Fruit fly (Drosophila melanogaster): ENCODE measurements around the gene PIG-P.

Gene PIG-P

DNA sequence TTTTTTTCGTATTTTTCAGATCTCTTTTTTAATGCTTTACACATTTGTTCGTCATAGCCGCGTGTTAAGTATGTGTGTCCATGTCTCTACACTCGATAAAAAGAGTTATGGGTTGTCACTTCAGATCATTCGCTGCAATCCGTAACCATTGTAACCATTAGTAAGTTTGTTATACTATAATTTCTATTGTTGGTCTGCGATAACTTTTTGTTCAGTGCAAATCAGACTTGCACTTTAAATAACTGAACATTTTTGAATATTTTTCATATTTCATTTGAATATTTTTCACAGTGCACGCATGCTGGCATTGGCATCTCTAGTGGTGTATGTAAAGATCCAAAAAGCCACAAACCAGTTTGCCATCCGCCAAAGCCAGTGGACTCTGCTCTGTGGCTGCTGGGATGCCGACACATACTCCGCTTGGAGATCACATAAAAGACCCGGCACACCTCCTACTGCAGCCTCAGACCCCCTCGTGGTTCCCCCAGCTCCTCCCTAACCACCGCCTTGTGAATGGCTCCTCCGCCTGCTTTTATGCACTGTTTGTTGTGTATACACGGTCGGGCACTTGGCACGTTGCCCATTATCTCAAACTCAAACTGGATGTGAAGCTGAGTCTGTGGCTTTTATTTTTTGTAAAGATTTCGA is 49.0 kb downstream of the PIG-P start (continued):
- TF ChIP-seq Rfx (GFP tag; IDR thresholded peaks at IDR 0.05): peak; percentile 90
- TF ChIP-seq CG4617 (GFP tag; optimal IDR thresholded peaks at IDR 0.05; ENCODE audit: borderline replicate concordance): peak; percentile 54
- peak; percentile 57; the same call in 1 of the 3 replicates for TF ChIP-seq sr (GFP tag; IDR thresholded peaks at IDR 0.05)
- TF ChIP-seq CG4707 (GFP tag; optimal IDR thresholded peaks at IDR 0.05): peak; percentile 77
- TF ChIP-seq Myb (GFP tag; optimal IDR thresholded peaks at IDR 0.05): peak; percentile 53
- peak; percentile 72 for TF ChIP-seq tup (GFP tag; optimal IDR thresholded peaks at IDR 0.05)
- peak; percentile 82 for TF ChIP-seq Six4 (GFP tag; optimal IDR thresholded peaks at IDR 0.05)
- peak; percentile 8 for TF ChIP-seq Elba2 (GFP tag; optimal IDR thresholded peaks at IDR 0.05)
- peak; percentile 70 for TF ChIP-seq CG1792 (GFP tag; optimal IDR thresholded peaks at IDR 0.05)
- peak; percentile 72 for TF ChIP-seq CG6654 (GFP tag; optimal IDR thresholded peaks at IDR 0.05)
- no peak for TF ChIP-seq Opbp (GFP tag; IDR thresholded peaks at IDR 0.05; ENCODE audit: partially characterized antibody)
- peak; percentile 91 for TF ChIP-seq CG17359 (tag; optimal IDR thresholded peaks at IDR 0.05)
- TF ChIP-seq fd102C (GFP tag; optimal IDR thresholded peaks at IDR 0.05): no peak
- peak; percentile 93 for TF ChIP-seq Sox102F (GFP tag; optimal IDR thresholded peaks at IDR 0.05)
- TF ChIP-seq CG17568 (GFP tag; optimal IDR thresholded peaks at IDR 0.05): peak; percentile 86
- peak; percentile 85 for TF ChIP-seq CG17328 (GFP tag; IDR thresholded peaks at IDR 0.05)
- TF ChIP-seq ara (GFP tag; IDR thresholded peaks at IDR 0.05): peak; percentile 84
- peak; percentile 86 for TF ChIP-seq seq (GFP tag; IDR thresholded peaks at IDR 0.05)
- no peak for TF ChIP-seq mld (GFP tag; IDR thresholded peaks at IDR 0.05; ENCODE audit: partially characterized antibody)
- TF ChIP-seq Mrtf (GFP tag; IDR thresholded peaks at IDR 0.05): peak; percentile 86
- peak; percentile 94 for TF ChIP-seq gem (tag; optimal IDR thresholded peaks at IDR 0.05)
- peak; percentile 81 for TF ChIP-seq CG12769 (tag; optimal IDR thresholded peaks at IDR 0.05)
- TF ChIP-seq CG15514 (GFP tag; optimal IDR thresholded peaks at IDR 0.05): peak; percentile 46
- TF ChIP-seq CG3847 (GFP tag; IDR thresholded peaks at IDR 0.05): peak; percentile 81
- 0 out of 2 replicates have a peak, but pooled peaks have one; percentile 16 for TF ChIP-seq CG43689 (GFP tag; IDR thresholded peaks at IDR 0.05)
- TF ChIP-seq HmgD (GFP tag; optimal IDR thresholded peaks at IDR 0.05): no peak
- TF ChIP-seq Rx (GFP tag; IDR thresholded peaks at IDR 0.05): peak; percentile 73
- TF ChIP-seq CG10366 (GFP tag; IDR thresholded peaks at IDR 0.05): peak; percentile 85
- peak; percentile 85 for TF ChIP-seq nerfin-1 (tag; optimal IDR thresholded peaks at IDR 0.05)
- TF ChIP-seq CG14965 (GFP tag; optimal IDR thresholded peaks at IDR 0.05; ENCODE audit: borderline replicate concordance): peak; percentile 50
- peak; percentile 85 for TF ChIP-seq H15 (GFP tag; IDR thresholded peaks at IDR 0.05)
- no peak for TF ChIP-seq CG17912 (GFP tag; optimal IDR thresholded peaks at IDR 0.05)
- peak; percentile 75 for TF ChIP-seq crol (GFP tag; IDR thresholded peaks at IDR 0.05)
- TF ChIP-seq Bdp1 (GFP tag; optimal IDR thresholded peaks at IDR 0.05): peak; percentile 76
- peak; percentile 92 for TF ChIP-seq ci (GFP tag; IDR thresholded peaks at IDR 0.05)
- TF ChIP-seq Bteb2 (GFP tag; optimal IDR thresholded peaks at IDR 0.05): peak; percentile 76
- TF ChIP-seq CG33557 (GFP tag; optimal IDR thresholded peaks at IDR 0.05): peak; percentile 80
- TF ChIP-seq Asciz (GFP tag; optimal IDR thresholded peaks at IDR 0.05): peak; percentile 88
- TF ChIP-seq CG6254 (GFP tag; optimal IDR thresholded peaks at IDR 0.05): peak; percentile 79
- TF ChIP-seq jing (GFP tag; optimal IDR thresholded peaks at IDR 0.05): peak; percentile 80
- peak; percentile 86 for TF ChIP-seq CG14441 (GFP tag; IDR thresholded peaks at IDR 0.05)
- peak; percentile 77 for TF ChIP-seq org-1 (GFP tag; optimal IDR thresholded peaks at IDR 0.05)
- peak; percentile 76 for TF ChIP-seq nau (GFP tag; optimal IDR thresholded peaks at IDR 0.05)
- TF ChIP-seq H2.0 (GFP tag; IDR thresholded peaks at IDR 0.05): peak; percentile 88
- TF ChIP-seq CG9932 (GFP tag; IDR thresholded peaks at IDR 0.05): peak; percentile 80
- TF ChIP-seq CG3995 (GFP tag; optimal IDR thresholded peaks at IDR 0.05): peak; percentile 29
- TF ChIP-seq CG7271 (tag; optimal IDR thresholded peaks at IDR 0.05): peak; percentile 57
- TF ChIP-seq zen2 (GFP tag; IDR thresholded peaks at IDR 0.05; ENCODE audit: partially characterized antibody): no peak
- peak; percentile 98 for TF ChIP-seq Med (GFP tag)

All from whole organism, embryonic.